Fruit fly (Drosophila melanogaster): ENCODE results near the gene Marf.

Gene Marf

dm6 chrX:6340593-6341068 is 25.1 kb upstream of the Marf start (continued):
- TF ChIP-seq lbe (GFP tag; optimal IDR thresholded peaks at IDR 0.05), result peak; percentile 68
- TF ChIP-seq kah (GFP tag; optimal IDR thresholded peaks at IDR 0.05), result peak; percentile 51
- TF ChIP-seq eyg (GFP tag; optimal IDR thresholded peaks at IDR 0.05), result peak; percentile 10
- TF ChIP-seq CG31388 (GFP tag; optimal IDR thresholded peaks at IDR 0.05), result no peak
- TF ChIP-seq CG3726 (GFP tag; IDR thresholded peaks at IDR 0.05), result no peak
- TF ChIP-seq CG5180 (GFP tag; optimal IDR thresholded peaks at IDR 0.05), result peak; percentile 72
- TF ChIP-seq az2 (GFP tag; optimal IDR thresholded peaks at IDR 0.05), result peak; percentile 61
- no peak for TF ChIP-seq CG4282 (GFP tag; optimal IDR thresholded peaks at IDR 0.05)
- peak; percentile 2 for TF ChIP-seq pum (GFP tag; optimal IDR thresholded peaks at IDR 0.05)
- TF ChIP-seq z (GFP tag; IDR thresholded peaks at IDR 0.05), result no peak

DNA sequence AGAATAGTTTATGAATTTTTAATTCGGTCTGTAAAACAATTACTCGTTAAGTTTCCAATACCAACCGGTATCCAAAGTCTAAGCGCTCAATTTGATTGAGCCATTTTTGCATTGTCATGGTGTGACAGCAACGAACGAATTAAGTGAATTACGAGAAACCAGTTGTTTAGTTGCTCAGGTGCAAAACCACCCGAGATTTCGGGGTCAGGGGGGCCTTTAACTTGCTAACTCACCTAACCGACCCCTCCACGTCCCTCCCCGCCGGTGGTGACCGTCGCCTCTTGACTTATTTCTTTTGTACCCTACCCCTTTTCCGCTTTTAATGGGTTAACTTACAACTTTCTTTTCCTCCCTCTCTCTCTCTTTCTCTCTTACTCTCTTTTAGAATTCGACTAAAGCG is 24.1 kb upstream of the Marf start:
- TF ChIP-seq Hr78 (GFP tag; optimal IDR thresholded peaks at IDR 0.05) (peak in 1 of 2 experiments; percentile 7), oc (tag; optimal IDR thresholded peaks at IDR 0.05) (peak; percentile 5), nom (GFP tag; optimal IDR thresholded peaks at IDR 0.05) (peak; percentile 7), Trl (optimal IDR thresholded peaks at IDR 0.05) (peak in 1 of 2 experiments; percentile 25), Trl (GFP tag; optimal IDR thresholded peaks at IDR 0.05) (no peak), Hand (GFP tag; optimal IDR thresholded peaks at IDR 0.05) (no peak), disco-r (GFP tag; optimal IDR thresholded peaks at IDR 0.05) (no peak), crol (GFP tag; IDR thresholded peaks at IDR 0.05) (peak; percentile 59; the same call in 1 of the 2 replicates), sr (GFP tag; IDR thresholded peaks at IDR 0.05) (no peak), Blimp-1 (GFP tag; optimal IDR thresholded peaks at IDR 0.05) (peak; percentile 6), CG13296 (GFP tag; optimal IDR thresholded peaks at IDR 0.05) (no peak), sens (GFP tag) (peak; percentile 25)

DNA sequence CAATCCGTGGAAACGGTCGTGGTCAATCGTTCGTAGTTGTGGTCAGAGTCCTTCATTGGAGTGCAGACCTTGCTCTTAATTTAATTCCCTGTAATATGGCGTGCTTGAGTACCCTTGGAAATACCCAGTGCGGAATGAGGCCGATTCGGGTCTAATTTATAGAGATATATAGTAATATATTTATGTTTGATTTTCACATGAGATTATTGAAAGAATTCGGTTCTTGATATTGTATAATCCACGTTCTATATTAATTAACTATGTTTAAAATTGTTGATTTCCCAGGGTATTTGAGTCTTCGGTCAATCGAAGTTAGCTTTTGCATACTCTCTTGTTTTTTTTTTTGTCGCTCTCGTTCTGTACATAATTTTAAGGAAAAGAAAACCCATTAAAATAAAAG is 22.4 kb upstream of the Marf start:
- TF ChIP-seq corto (GFP tag; optimal IDR thresholded peaks at IDR 0.05) (peak; percentile 18), Deaf1 (tag; optimal IDR thresholded peaks at IDR 0.05) (no peak), dmrt99B (tag; optimal IDR thresholded peaks at IDR 0.05) (no peak), lbe (GFP tag; optimal IDR thresholded peaks at IDR 0.05) (peak; percentile 60), D19B (GFP tag; optimal IDR thresholded peaks at IDR 0.05) (peak; percentile 39), ERR (GFP tag; optimal IDR thresholded peaks at IDR 0.05) (no peak), Ets65A (GFP tag) (peak; percentile 15), row (GFP tag; IDR thresholded peaks at IDR 0.05) (0 out of 3 replicates have a peak, but pooled peaks have one; percentile 16), HHEX (GFP tag; optimal IDR thresholded peaks at IDR 0.05) (no peak), CG10543 (GFP tag; optimal IDR thresholded peaks at IDR 0.05) (no peak)

DNA sequence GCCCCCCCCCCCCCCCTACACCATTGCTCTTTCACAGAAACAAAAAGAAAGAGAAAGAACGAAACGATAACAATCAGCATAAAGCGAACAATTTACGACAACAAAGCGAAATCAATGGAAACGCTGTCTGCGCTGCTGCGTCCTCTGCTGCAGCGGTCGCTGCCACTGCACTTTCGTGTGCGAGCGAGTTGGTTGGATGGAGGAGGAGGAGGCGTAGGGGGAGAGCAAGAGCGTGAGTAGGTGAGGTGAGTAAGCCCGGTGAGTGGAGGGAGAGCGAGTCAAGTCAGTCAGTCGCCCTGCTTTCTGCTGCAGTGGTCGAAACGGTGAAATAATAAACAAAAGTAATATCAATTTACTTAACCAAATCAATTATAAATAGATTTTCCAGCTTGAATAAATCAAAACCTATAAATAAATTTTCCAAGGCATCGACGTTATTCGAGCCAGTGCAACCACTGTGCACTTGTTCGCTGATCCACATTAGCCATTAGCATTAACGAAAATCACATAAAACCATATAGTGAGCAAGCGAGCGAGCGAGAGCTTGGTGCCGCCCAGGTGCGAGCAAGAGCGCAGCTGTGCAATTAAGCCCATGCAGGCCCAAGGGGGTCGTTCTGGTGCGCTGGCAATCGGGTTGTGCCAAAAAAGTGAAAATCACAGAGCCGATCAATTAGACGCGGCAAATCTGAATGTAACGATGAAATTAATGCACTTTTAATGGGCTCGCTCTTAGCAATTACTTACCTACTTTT is 21.8 kb upstream of the Marf start:
- no peak for TF ChIP-seq Sry-δ (GFP tag; optimal IDR thresholded peaks at IDR 0.05)
- no peak for TF ChIP-seq CG2120 (GFP tag; optimal IDR thresholded peaks at IDR 0.05)
- peak; percentile 40; the same call in 1 of the 2 replicates for TF ChIP-seq Atf6 (GFP tag; IDR thresholded peaks at IDR 0.05)
- peak; percentile 7 for TF ChIP-seq chn (GFP tag; optimal IDR thresholded peaks at IDR 0.05)
- TF ChIP-seq Ssrp (tag; optimal IDR thresholded peaks at IDR 0.05), result peak; percentile 9
- peak in 1 of 2 experiments; percentile 48 for TF ChIP-seq Trl (optimal IDR thresholded peaks at IDR 0.05)
- TF ChIP-seq Trl (GFP tag; optimal IDR thresholded peaks at IDR 0.05), result no peak
- no peak for TF ChIP-seq Dip3 (GFP tag; optimal IDR thresholded peaks at IDR 0.05)
- TF ChIP-seq slou (GFP tag; optimal IDR thresholded peaks at IDR 0.05), result no peak
- TF ChIP-seq CG4404 (GFP tag; IDR thresholded peaks at IDR 0.05), result no peak
- TF ChIP-seq CG2712 (tag; optimal IDR thresholded peaks at IDR 0.05), result peak; percentile 12
- TF ChIP-seq CG17912 (GFP tag; optimal IDR thresholded peaks at IDR 0.05), result no peak
- peak; percentile 26 for TF ChIP-seq NC2α (GFP tag; optimal IDR thresholded peaks at IDR 0.05)
- no peak for TF ChIP-seq btn (GFP tag; optimal IDR thresholded peaks at IDR 0.05)
- TF ChIP-seq CG9932 (GFP tag; IDR thresholded peaks at IDR 0.05), result no peak
- no peak for TF ChIP-seq Oaz (GFP tag; IDR thresholded peaks at IDR 0.05)
- TF ChIP-seq CG6813 (GFP tag; optimal IDR thresholded peaks at IDR 0.05), result no peak
- TF ChIP-seq B-H2 (GFP tag; optimal IDR thresholded peaks at IDR 0.05), result no peak

Measured in whole organism, embryonic.